Worm (Caenorhabditis elegans): ENCODE data around the gene F45D3.4.

DNA sequence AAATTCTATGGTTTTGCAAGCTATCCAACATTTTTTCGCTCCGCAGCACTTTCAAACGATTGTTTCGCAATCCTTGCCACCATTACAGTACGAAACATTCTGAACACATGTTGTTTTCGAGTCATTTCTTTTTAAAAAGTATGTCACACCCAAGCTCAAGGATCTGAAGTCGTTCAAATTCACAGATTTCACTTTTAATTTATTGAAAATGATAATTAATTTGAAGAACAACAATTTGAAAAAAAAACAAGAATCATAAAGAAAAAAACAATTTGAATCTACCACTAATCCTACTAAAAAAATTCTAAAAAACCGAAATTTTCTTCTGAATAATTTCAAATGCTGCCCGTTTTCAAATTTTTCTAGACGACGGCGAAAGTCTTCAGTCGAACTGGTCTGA, 39.4 kb upstream of the F45D3.4 start, which contains the start of gene C14C10.2:
- TF ChIP-seq elt-3 (tag; optimal IDR thresholded peaks at IDR 0.05) (no peak), nhr-23 (tag; optimal IDR thresholded peaks at IDR 0.05) (no peak), nhr-237 (tag; optimal IDR thresholded peaks at IDR 0.05) (no peak), nhr-76 (tag; optimal IDR thresholded peaks at IDR 0.05) (no peak), nfya-1 (tag; optimal IDR thresholded peaks at IDR 0.05; ENCODE audit: insufficient read depth) (no peak), nhr-12 (tag; optimal IDR thresholded peaks at IDR 0.05) (no peak), nhr-43 (tag; optimal IDR thresholded peaks at IDR 0.05; ENCODE audit: poor library complexity, severe bottlenecking) (no peak), nhr-11 (tag; optimal IDR thresholded peaks at IDR 0.05) (no peak)
